Worm (Caenorhabditis elegans): Measurements from ENCODE around the gene F46B3.9.

F46B3.9 gene

DNA sequence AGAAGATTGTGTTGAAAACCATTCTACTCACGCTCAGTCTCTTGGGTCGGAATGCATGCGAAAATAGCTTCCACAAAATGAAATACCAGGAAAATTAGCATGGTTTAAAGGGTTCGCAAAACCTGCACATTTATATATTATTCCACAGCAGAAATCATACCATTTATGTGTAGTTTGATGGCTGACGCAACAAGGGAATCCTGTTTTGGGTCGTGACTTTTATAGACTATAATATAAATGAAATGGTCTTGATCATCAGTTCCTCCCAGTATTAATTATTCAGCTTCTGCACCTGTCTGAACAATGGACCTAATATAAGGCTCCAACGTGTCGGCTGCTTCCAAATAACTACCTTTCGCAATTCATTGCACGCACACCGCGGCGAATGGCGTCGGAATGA lies 2.9 kb downstream of the F46B3.9 start, which contains the start of gene F46B3.8:
TSS of gene F46B3.8 (minus strand) at position 101 of the 400 bp plus-strand sequence.
- TF ChIP-seq unc-62 (GFP tag; optimal IDR thresholded peaks at IDR 0.05) (no peak), Y55F3AM.14 (GFP tag; optimal IDR thresholded peaks at IDR 0.05) (no peak), nhr-129 (tag; optimal IDR thresholded peaks at IDR 0.05) (no peak), egl-27 (tag; optimal IDR thresholded peaks at IDR 0.05) (no peak), sem-4 (tag; optimal IDR thresholded peaks at IDR 0.05) (no peak), sma-9 (GFP tag; optimal IDR thresholded peaks at IDR 0.05) (no peak), sma-9 (tag; optimal IDR thresholded peaks at IDR 0.05) (no peak), F13H6.1 (tag; optimal IDR thresholded peaks at IDR 0.05) (no peak), mab-5 (tag; optimal IDR thresholded peaks at IDR 0.05) (no peak), blmp-1 (tag; optimal IDR thresholded peaks at IDR 0.05; ENCODE audit: insufficient read depth) (no peak), gmeb-1 (tag; optimal IDR thresholded peaks at IDR 0.05) (no peak), elt-3 (tag; optimal IDR thresholded peaks at IDR 0.05) (no peak)

DNA sequence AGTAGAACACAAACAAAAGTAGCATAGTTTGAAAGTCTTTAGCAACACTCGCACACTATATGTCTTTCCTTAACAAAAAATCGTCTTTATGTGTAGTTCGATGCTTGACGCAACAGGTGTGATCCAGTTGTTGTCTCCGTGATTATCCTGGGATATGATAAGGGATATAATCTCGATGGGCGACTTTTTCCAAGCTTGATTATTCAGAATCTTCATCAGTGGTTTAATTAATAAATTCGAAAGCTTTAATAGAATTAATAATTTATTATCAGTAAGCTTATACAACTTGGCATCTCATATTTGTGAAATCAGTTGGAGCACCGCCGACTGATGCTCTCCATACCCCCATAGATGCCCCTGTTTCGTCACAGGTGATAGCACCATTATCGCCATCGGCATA lies 7.3 kb downstream of the F46B3.9 start, which contains the start of gene F46B3.7:
TSS of gene F46B3.7 (minus strand) at position 101 of the 400 bp plus-strand sequence.
- no peak for TF ChIP-seq C34F6.9 (tag; optimal IDR thresholded peaks at IDR 0.05)
- TF ChIP-seq ztf-4 (tag; optimal IDR thresholded peaks at IDR 0.05), result no peak
- no peak for TF ChIP-seq unc-55 (GFP tag; optimal IDR thresholded peaks at IDR 0.05)
- no peak for TF ChIP-seq gmeb-1 (tag; optimal IDR thresholded peaks at IDR 0.05)
- no peak for TF ChIP-seq nhr-25 (tag; optimal IDR thresholded peaks at IDR 0.05)
- no peak for TF ChIP-seq nhr-6 (tag; optimal IDR thresholded peaks at IDR 0.05)
- TF ChIP-seq fos-1 (tag; optimal IDR thresholded peaks at IDR 0.05), result no peak
- TF ChIP-seq lsy-2 (tag; optimal IDR thresholded peaks at IDR 0.05), result no peak
- no peak for TF ChIP-seq ceh-16 (tag; optimal IDR thresholded peaks at IDR 0.05)

DNA sequence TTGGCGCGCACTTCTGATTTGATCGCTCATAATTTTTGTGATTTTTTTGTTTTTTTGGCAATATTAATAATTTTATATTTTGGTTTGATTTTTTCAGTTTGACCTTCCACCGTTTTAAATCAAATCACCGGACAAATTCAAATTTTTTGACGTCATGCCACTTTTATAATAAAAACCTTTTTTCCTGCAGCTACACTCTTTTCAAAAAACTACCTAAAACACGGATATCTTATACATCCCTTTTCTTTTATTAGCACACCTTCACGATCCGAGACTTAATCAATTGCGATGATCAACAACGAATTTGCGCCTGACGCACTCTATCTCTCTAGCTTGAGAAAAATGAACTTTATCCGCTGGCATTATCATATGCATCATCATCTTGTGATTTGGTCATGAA lies 16.4 kb downstream of the F46B3.9 start, which contains the start of gene grd-2:
TSS of gene grd-2 (plus strand) at position 301 of the 400 bp plus-strand sequence.
- TF ChIP-seq lin-13 (GFP tag; optimal IDR thresholded peaks at IDR 0.05) (no peak), zag-1 (tag; optimal IDR thresholded peaks at IDR 0.05) (no peak), skn-1 (tag; optimal IDR thresholded peaks at IDR 0.05) (no peak), nhr-23 (tag; optimal IDR thresholded peaks at IDR 0.05) (no peak)

DNA sequence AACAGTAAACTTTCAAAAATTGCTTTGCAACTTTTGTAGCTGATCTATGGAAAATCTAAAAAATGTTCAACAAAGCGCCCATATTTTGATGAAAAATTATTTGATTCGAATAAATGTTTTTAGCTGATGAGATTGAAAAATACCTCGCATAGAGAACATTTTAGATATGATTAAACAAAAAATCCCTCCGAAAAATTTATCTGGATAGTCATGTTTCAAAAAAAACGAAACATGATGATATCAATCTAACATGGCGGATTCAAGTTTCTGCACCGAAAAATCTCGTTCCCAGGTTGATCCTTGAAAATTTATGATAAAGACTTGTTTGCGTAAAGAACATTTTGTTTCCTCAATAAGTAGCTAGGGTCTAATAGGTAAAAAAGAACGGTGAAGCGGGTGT lies 17.3 kb downstream of the F46B3.9 start, which contains the start of gene ttr-12:
TSS of gene ttr-12 (minus strand) at position 101 of the 400 bp plus-strand sequence.
- no peak for TF ChIP-seq lsy-2 (tag; optimal IDR thresholded peaks at IDR 0.05)
- no peak for TF ChIP-seq lin-39 (tag; optimal IDR thresholded peaks at IDR 0.05)
- no peak for TF ChIP-seq skn-1 (tag; optimal IDR thresholded peaks at IDR 0.05)
- TF ChIP-seq unc-62 (GFP tag; optimal IDR thresholded peaks at IDR 0.05), result no peak
- no peak for TF ChIP-seq ztf-4 (tag; optimal IDR thresholded peaks at IDR 0.05)
- no peak for TF ChIP-seq sma-9 (GFP tag; optimal IDR thresholded peaks at IDR 0.05)
- no peak for TF ChIP-seq sma-9 (tag; optimal IDR thresholded peaks at IDR 0.05)
- TF ChIP-seq R02D3.7 (tag; optimal IDR thresholded peaks at IDR 0.05), result no peak
- TF ChIP-seq snpc-4 (tag; optimal IDR thresholded peaks at IDR 0.05), result no peak
- no peak for TF ChIP-seq nhr-77 (tag; optimal IDR thresholded peaks at IDR 0.05)
- no peak for TF ChIP-seq mdl-1 (tag; optimal IDR thresholded peaks at IDR 0.05)
- TF ChIP-seq ceh-16 (tag; optimal IDR thresholded peaks at IDR 0.05), result no peak
- TF ChIP-seq nhr-10 (tag; optimal IDR thresholded peaks at IDR 0.05), result no peak
- TF ChIP-seq elt-3 (tag; optimal IDR thresholded peaks at IDR 0.05), result no peak
- TF ChIP-seq ZK546.5 (tag; optimal IDR thresholded peaks at IDR 0.05), result no peak
- no peak for TF ChIP-seq sem-4 (tag; optimal IDR thresholded peaks at IDR 0.05)
- no peak for TF ChIP-seq alr-1 (tag; optimal IDR thresholded peaks at IDR 0.05)
- no peak for TF ChIP-seq unc-55 (GFP tag; optimal IDR thresholded peaks at IDR 0.05)

DNA sequence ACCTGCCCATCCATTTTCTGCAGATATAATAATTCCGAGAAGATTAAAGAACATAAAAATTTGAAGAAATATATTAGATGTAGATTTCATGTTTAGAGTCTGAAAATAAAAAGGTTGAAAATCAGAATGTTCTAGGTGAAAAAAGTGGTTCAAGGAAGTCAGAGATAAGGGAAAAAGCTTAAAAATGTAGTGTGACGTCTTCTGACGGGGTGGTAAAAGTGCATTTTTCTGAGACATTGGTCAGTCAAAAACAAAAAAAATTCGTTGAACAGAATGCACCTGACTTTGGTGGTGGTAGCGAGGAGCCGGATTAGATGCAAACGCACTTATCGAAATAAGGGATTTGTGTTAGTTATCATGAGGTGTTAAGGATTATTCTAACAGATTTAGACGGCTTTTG lies 19.3 kb downstream of the F46B3.9 start, which contains the start of gene F46B3.23:
TSS of gene F46B3.23 (minus strand) at position 101 of the 400 bp plus-strand sequence.
- no peak for TF ChIP-seq alr-1 (tag; optimal IDR thresholded peaks at IDR 0.05)
- TF ChIP-seq nhr-6 (tag; optimal IDR thresholded peaks at IDR 0.05), result no peak
- no peak for TF ChIP-seq ceh-16 (tag; optimal IDR thresholded peaks at IDR 0.05)
- TF ChIP-seq fos-1 (tag; optimal IDR thresholded peaks at IDR 0.05), result no peak
- TF ChIP-seq lin-11 (tag; optimal IDR thresholded peaks at IDR 0.05), result no peak
- TF ChIP-seq nhr-237 (tag; optimal IDR thresholded peaks at IDR 0.05), result no peak
- no peak for TF ChIP-seq lin-13 (GFP tag; optimal IDR thresholded peaks at IDR 0.05)
- no peak for TF ChIP-seq F13H6.1 (tag; optimal IDR thresholded peaks at IDR 0.05)
- no peak for TF ChIP-seq nhr-129 (tag; optimal IDR thresholded peaks at IDR 0.05)

Measured in whole organism, L2 larva.